Worm (Caenorhabditis elegans) whole organism, L4/young adult: ENCODE measurements around the gene hot-6.

Experiments used
- W03F9.2 ChIP-seq: fragments of 150-350 bp; optimal IDR thresholded peaks from 2 replicates; lab custom pipeline; 2014; ENCODE audit warnings: missing biosample characterization, missing genetic modification characterization
- dao-5 ChIP-seq: sonication (generic microtip); optimal IDR thresholded peaks from 2 replicates; lab custom pipeline; 2016; ENCODE audit warnings: missing genotype, missing genetic modification characterization, moderate library complexity, missing compliant biosample characterization

ce11 chrV:11034748-11035147 is 12.0 kb upstream of the hot-6 start, which contains the start of gene pptr-2:
- TF ChIP-seq dao-5, result no peak
- no peak for TF ChIP-seq W03F9.2 (tag; lab: Kevin White, UChicago)
